Worm (Caenorhabditis elegans): ENCODE data around the gene Y67D8C.6.

- TF ChIP-seq him-1 (tag; optimal IDR thresholded peaks at IDR 0.05) (no peak), dao-5 (tag; optimal IDR thresholded peaks at IDR 0.05) (no peak)
These were observed 26.4 kb upstream of the Y67D8C.6 start for ce11 chrIV:3089611-3090010.

All from whole organism, L4/young adult.